Fruit fly (Drosophila melanogaster): ENCODE data around the gene CG13386.

dm6 chr2L:8418113-8418885, 19.5 kb downstream of the CG13386 start:
- no peak for TF ChIP-seq psq (optimal IDR thresholded peaks at IDR 0.05)
- TF ChIP-seq h (optimal IDR thresholded peaks at IDR 0.05), result no peak

Data from Kc167 (cell line).